Fruit fly (Drosophila melanogaster) whole organism, pupa: ENCODE measurements around the gene MTPAP.

Source experiments
- CG10348 ChIP-seq: fragments of 200-800 bp; sonication (Bioruptor generic); IDR thresholded peaks from 2 replicates; pipeline ENCODE4 v1.3.6; 2022; ENCODE audit warnings: missing biosample characterization, missing genetic modification characterization
- CG12605 ChIP-seq: fragments of 200-800 bp; sonication (Bioruptor generic); IDR thresholded peaks from 2 replicates; pipeline ENCODE4 v1.3.6; 2022; ENCODE audit warnings: missing biosample characterization, missing genetic modification characterization
- CG13204 ChIP-seq: fragments of 200-800 bp; sonication (Bioruptor generic); optimal IDR thresholded peaks from 2 replicates; lab custom pipeline; 2018; ENCODE audit warnings: missing biosample characterization, mild to moderate bottlenecking, missing genetic modification characterization, moderate library complexity
- CG14655 ChIP-seq: fragments of 200-800 bp; sonication (Bioruptor generic); optimal IDR thresholded peaks from 3 replicates; lab custom pipeline; 2017; ENCODE audit warnings: mild to moderate bottlenecking, missing biosample characterization, missing genetic modification reagents, missing genetic modification characterization
- CG15710 ChIP-seq: fragments of 200-800 bp; sonication (Bioruptor generic); optimal IDR thresholded peaks from 2 replicates; lab custom pipeline; 2018; ENCODE audit warnings: missing biosample characterization, mild to moderate bottlenecking, missing genetic modification characterization, moderate library complexity
- CG17806 ChIP-seq: fragments of 200-800 bp; sonication (Bioruptor generic); optimal IDR thresholded peaks from 2 replicates; lab custom pipeline; 2018; ENCODE audit warnings: missing biosample characterization, mild to moderate bottlenecking, missing genetic modification characterization, moderate library complexity
- CG32121 ChIP-seq: fragments of 200-800 bp; sonication (Bioruptor generic); IDR thresholded peaks from 2 replicates; pipeline ENCODE4 v1.3.6; 2022; ENCODE audit warnings: missing biosample characterization, missing genetic modification characterization
- CG34367 ChIP-seq: fragments of 200-800 bp; sonication (Bioruptor generic); optimal IDR thresholded peaks from 2 replicates; lab custom pipeline; 2018; ENCODE audit warnings: missing biosample characterization, mild to moderate bottlenecking, missing genetic modification characterization
- CG4496 ChIP-seq: fragments of 200-800 bp; sonication (Bioruptor generic); IDR thresholded peaks from 3 replicates; pipeline ENCODE4 v1.3.6; 2022; ENCODE audit warnings: missing biosample characterization, missing genetic modification characterization
- CG8159 ChIP-seq: fragments of 200-800 bp; sonication (Bioruptor generic); optimal IDR thresholded peaks from 3 replicates; lab custom pipeline; 2018; ENCODE audit warnings: missing biosample characterization, mild to moderate bottlenecking, missing genetic modification characterization, moderate library complexity
- CG8301 ChIP-seq: fragments of 200-800 bp; sonication (Bioruptor generic); optimal IDR thresholded peaks from 2 replicates; lab custom pipeline; 2018; ENCODE audit warnings: missing biosample characterization, mild to moderate bottlenecking, missing genetic modification characterization
- CG9948 ChIP-seq: fragments of 200-800 bp; sonication (Bioruptor generic); optimal IDR thresholded peaks from 2 replicates; lab custom pipeline; 2018; ENCODE audit warnings: missing biosample characterization, mild to moderate bottlenecking, missing genetic modification characterization, moderate library complexity
- D1 ChIP-seq: fragments of 200-800 bp; sonication (Bioruptor generic); optimal IDR thresholded peaks from 2 replicates; lab custom pipeline; 2018; ENCODE audit warnings: missing biosample characterization, mild to moderate bottlenecking, missing genetic modification characterization, moderate library complexity
- EcR ChIP-seq: fragments of 200-800 bp; sonication (Bioruptor generic); optimal IDR thresholded peaks from 3 replicates; lab custom pipeline; 2019; ENCODE audit warnings: missing biosample characterization, missing genetic modification characterization, mild to moderate bottlenecking, moderate library complexity, missing genetic modification reagents
- Ets98B ChIP-seq: fragments of 200-800 bp; sonication (Bioruptor generic); IDR thresholded peaks from 2 replicates; pipeline ENCODE4 v1.3.6; 2022; ENCODE audit warnings: missing biosample characterization, missing genetic modification characterization
- Pif1A ChIP-seq: fragments of 200-800 bp; sonication (Bioruptor generic); optimal IDR thresholded peaks from 3 replicates; lab custom pipeline; 2016; ENCODE audit warnings: missing biosample characterization, missing genetic modification characterization
- Pif1B ChIP-seq: fragments of 200-800 bp; sonication (Bioruptor generic); optimal IDR thresholded peaks from 3 replicates; lab custom pipeline; 2016; ENCODE audit warnings: missing biosample characterization, missing genetic modification characterization
- Snoo ChIP-seq: fragments of 200-800 bp; sonication (Bioruptor generic); optimal IDR thresholded peaks from 3 replicates; lab custom pipeline; 2017; ENCODE audit warnings: missing biosample characterization, mild to moderate bottlenecking, missing genetic modification characterization, inconsistent platforms
- fd96Ca ChIP-seq: fragments of 200-800 bp; sonication (Bioruptor generic); IDR thresholded peaks from 3 replicates; pipeline ENCODE4 v1.3.6; 2022; ENCODE audit warnings: missing biosample characterization, missing genetic modification characterization
- gl ChIP-seq: fragments of 200-800 bp; sonication (Bioruptor generic); optimal IDR thresholded peaks from 2 replicates; lab custom pipeline; 2018; ENCODE audit warnings: missing biosample characterization, mild to moderate bottlenecking, missing genetic modification characterization
- rn ChIP-seq: fragments of 200-800 bp; sonication (Bioruptor generic); IDR thresholded peaks from 2 replicates; pipeline ENCODE4 v1.3.6; 2022; ENCODE audit warnings: missing biosample characterization, missing genetic modification characterization

Gene MTPAP

dm6 chrX:1353322-1354212 is 4.4 kb upstream of the MTPAP start, which contains the start of the genes CG12773 and CG11417:
TSS of gene CG12773 (minus strand) at chrX:1353981.
TSS of gene CG11417 (plus strand) at chrX:1354014.
- TF ChIP-seq CG14655 (GFP tag; lab: Kevin White, UChicago) (no peak), Pif1A (GFP tag; lab: Kevin White, UChicago) (no peak), D1 (tag; lab: Kevin White, UChicago) (no peak), EcR (peak; percentile 25), CG4496 (GFP tag; lab: Robert Waterston, UW) (no peak), CG8159 (tag; lab: Kevin White, UChicago) (no peak), CG10348 (no peak), CG17806 (tag; lab: Kevin White, UChicago) (no peak)

- TF ChIP-seq CG9948 (no peak), CG4496 (GFP tag; lab: Robert Waterston, UW) (no peak), D1 (tag; lab: Kevin White, UChicago) (no peak), Pif1B (GFP tag; lab: Kevin White, UChicago) (no peak), Ets98B (no peak), CG10348 (no peak), CG12605 (GFP tag; lab: Robert Waterston, UW) (no peak), Snoo (no peak), gl (tag; lab: Kevin White, UChicago) (no peak), CG17806 (tag; lab: Kevin White, UChicago) (no peak), CG14655 (GFP tag; lab: Kevin White, UChicago) (no peak), CG13204 (no peak), Pif1A (GFP tag; lab: Kevin White, UChicago) (no peak)
Measured at dm6 chrX:1346833-1347232, 2.3 kb downstream of the MTPAP start.

- TF ChIP-seq CG32121 (GFP tag; lab: Robert Waterston, UW) = no peak
Measured at dm6 chrX:1346256-1346655, 2.9 kb downstream of the MTPAP start, which contains the start of gene Tsp2A. TSS of gene Tsp2A (plus strand) at chrX:1346553.

dm6 chrX:1341944-1342392 is 7.2 kb downstream of the MTPAP start, which contains the start of gene Naa30A:
TSS of gene Naa30A (plus strand) at chrX:1342106.
- TF ChIP-seq CG8159 (tag; lab: Kevin White, UChicago) = peak; percentile 8
- no peak for TF ChIP-seq CG4496 (GFP tag; lab: Robert Waterston, UW)

DNA sequence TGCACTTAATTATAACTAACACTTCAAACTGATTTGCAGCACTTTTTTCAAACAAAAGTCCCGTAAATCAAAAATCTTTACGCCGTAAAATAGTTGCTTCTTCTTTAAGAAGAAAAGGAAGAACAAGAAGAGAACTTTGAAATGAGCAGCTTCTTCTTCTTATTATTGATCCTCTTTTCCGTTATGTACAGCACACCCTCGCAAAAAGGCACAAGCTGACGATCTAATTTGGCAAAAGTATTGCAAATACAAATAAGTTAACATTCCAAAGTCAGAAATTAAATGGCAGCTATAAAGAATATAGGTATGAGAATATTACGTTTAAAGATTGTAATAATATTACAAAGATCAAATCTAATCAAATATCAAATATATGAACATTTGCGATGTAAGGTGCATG is 7.6 kb downstream of the MTPAP start, which contains the start of gene CG11409:
Gene CG11409 (minus strand): TSS at position 60 of the 400 bp plus-strand sequence.
- TF ChIP-seq CG34367 (tag; lab: Kevin White, UChicago) (no peak), CG32121 (GFP tag; lab: Robert Waterston, UW) (no peak), Pif1B (GFP tag; lab: Kevin White, UChicago) (no peak)

- TF ChIP-seq CG13204 (peak; percentile 76), Ets98B (peak; percentile 56; the same call in 1 of the 2 replicates), fd96Ca (0 out of 3 replicates have a peak, but pooled peaks have one; percentile 14), EcR (peak; percentile 56), Pif1A (GFP tag; lab: Kevin White, UChicago) (no peak), CG9948 (no peak), CG32121 (GFP tag; lab: Robert Waterston, UW) (0 out of 2 replicates have a peak, but pooled peaks have one; percentile 10)
- TF ChIP-seq, all 21 proteins: peak for 5
Measured at dm6 chrX:1337998-1338397, 11.2 kb downstream of the MTPAP start.

DNA sequence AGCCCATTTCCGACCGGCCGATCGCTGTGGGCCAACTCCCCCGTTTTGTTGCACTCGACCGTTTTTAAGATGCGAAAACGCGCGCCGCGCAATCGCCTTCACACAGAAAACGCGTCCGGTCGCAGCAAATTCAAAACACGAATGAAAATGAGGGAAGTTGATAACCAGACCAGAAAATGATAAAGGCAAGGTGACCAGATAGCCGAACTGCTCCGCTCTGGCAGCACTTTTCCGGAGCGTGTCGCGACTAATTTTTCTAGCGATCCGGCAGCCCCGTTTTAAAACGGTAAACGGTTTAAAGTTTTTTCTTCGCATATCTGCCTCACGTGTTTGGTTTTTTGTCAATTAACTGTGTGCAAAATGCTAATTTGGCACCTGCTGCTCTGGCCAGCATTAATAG is 26.9 kb downstream of the MTPAP start, which contains the start of gene DAAM:
Gene DAAM (minus strand): TSS at position 149 of the 400 bp plus-strand sequence.
- TF ChIP-seq CG9948 (no peak), CG8301 (no peak), CG12605 (GFP tag; lab: Robert Waterston, UW) (no peak), Pif1A (GFP tag; lab: Kevin White, UChicago) (no peak), Pif1B (GFP tag; lab: Kevin White, UChicago) (no peak), CG10348 (no peak), Snoo (no peak), CG4496 (GFP tag; lab: Robert Waterston, UW) (peak; percentile 39; the same call in 1 of the 3 replicates), CG32121 (GFP tag; lab: Robert Waterston, UW) (0 out of 2 replicates have a peak, but pooled peaks have one; percentile 16), CG8159 (tag; lab: Kevin White, UChicago) (no peak), CG17806 (tag; lab: Kevin White, UChicago) (no peak), CG34367 (tag; lab: Kevin White, UChicago) (no peak), Ets98B (no peak), CG14655 (GFP tag; lab: Kevin White, UChicago) (no peak), fd96Ca (no peak), CG13204 (no peak), EcR (peak; percentile 13), rn (GFP tag; lab: Robert Waterston, UW) (no peak), D1 (tag; lab: Kevin White, UChicago) (no peak), CG15710 (tag; lab: Kevin White, UChicago) (no peak), gl (tag; lab: Kevin White, UChicago) (no peak)
- TF ChIP-seq, all 21 proteins: peak for 3
